Worm (Caenorhabditis elegans) whole organism, L2 larva: ENCODE results near the gene srh-291.

ENCODE experiments used
- Y55F3AM.14 ChIP-seq: fragments of 200-800 bp; sonication (Bioruptor generic); optimal IDR thresholded peaks from 2 replicates; lab custom pipeline; 2018; ENCODE audit warnings: mild to moderate bottlenecking, missing genetic modification characterization, missing compliant biosample characterization
- alr-1 ChIP-seq: fragments of 150-350 bp; optimal IDR thresholded peaks from 2 replicates; lab custom pipeline; 2014; ENCODE audit warnings: missing biosample characterization, missing genetic modification characterization
- egl-27 ChIP-seq: sonication (generic microtip); optimal IDR thresholded peaks from 3 replicates; lab custom pipeline; 2017; ENCODE audit warnings: missing biosample characterization, missing genetic modification reagents, missing genetic modification characterization
- lin-13 ChIP-seq: fragments of 150-350 bp; optimal IDR thresholded peaks from 2 replicates; lab custom pipeline; 2014; ENCODE audit warnings: missing biosample characterization, missing genetic modification reagents, missing genetic modification characterization
- lsy-2 ChIP-seq, 2 experiments: fragments of 150-350 bp in 1 of 2; sonication (generic microtip) in 1 of 2; optimal IDR thresholded peaks; 2 replicates each; lab custom pipeline; 2014 to 2017; ENCODE audit warnings: missing biosample characterization in 2 of 2, missing genetic modification characterization in 2 of 2
- mdl-1 ChIP-seq, 2 experiments: fragments of 150-350 bp in 1 of 2; sonication (generic microtip) in 1 of 2; optimal IDR thresholded peaks; 2 replicates each; lab custom pipeline; 2017; ENCODE audit warnings: missing biosample characterization in 2 of 2, missing genetic modification characterization in 2 of 2
- nhr-11 ChIP-seq: fragments of 150-350 bp; optimal IDR thresholded peaks from 2 replicates; lab custom pipeline; 2014; ENCODE audit warnings: missing biosample characterization, missing genetic modification characterization
- nhr-77 ChIP-seq: fragments of 150-350 bp; optimal IDR thresholded peaks from 2 replicates; lab custom pipeline; 2014; ENCODE audit warnings: missing biosample characterization, missing genetic modification characterization
- peb-1 ChIP-seq: fragments of 150-350 bp; optimal IDR thresholded peaks from 2 replicates; lab custom pipeline; 2014; ENCODE audit warnings: missing biosample characterization, missing genetic modification characterization
- skn-1 ChIP-seq: sonication (generic microtip); optimal IDR thresholded peaks from 2 replicates; lab custom pipeline; 2017; ENCODE audit warnings: missing biosample characterization, missing genetic modification characterization
- snpc-4 ChIP-seq: fragments of 150-350 bp; optimal IDR thresholded peaks from 2 replicates; lab custom pipeline; 2014; ENCODE audit warnings: missing biosample characterization, missing genetic modification characterization
- unc-39 ChIP-seq: fragments of 150-350 bp; optimal IDR thresholded peaks from 2 replicates; lab custom pipeline; 2014; ENCODE audit warnings: missing biosample characterization, missing genetic modification characterization

DNA sequence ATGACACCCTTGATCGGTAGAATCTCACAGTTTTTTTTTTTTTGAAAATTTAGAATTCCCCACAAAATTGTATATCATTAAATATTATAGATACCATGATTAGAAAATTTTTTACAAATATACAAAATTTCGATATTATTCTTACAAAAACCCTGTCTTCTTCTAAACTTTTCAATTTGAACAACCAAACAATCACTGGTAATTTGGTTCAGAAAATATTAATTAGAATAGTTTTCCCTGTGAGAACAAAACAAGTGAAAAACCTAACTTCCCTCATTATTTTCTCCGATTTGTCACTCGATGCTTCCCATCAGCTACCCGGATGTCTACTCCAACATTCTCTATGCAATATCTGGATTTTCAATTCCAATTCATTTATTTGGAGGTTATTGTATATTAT is 4.6 kb downstream of the srh-291 start, which contains the start of gene srh-296:
- TF ChIP-seq alr-1 (tag; lab: Kevin White, UChicago) (no peak), Y55F3AM.14 (no peak), nhr-11 (tag; lab: Kevin White, UChicago) (no peak), peb-1 (tag; lab: Kevin White, UChicago) (no peak), lin-13 (GFP tag; lab: Kevin White, UChicago) (no peak), unc-39 (tag; lab: Kevin White, UChicago) (no peak), mdl-1 (tag; optimal IDR thresholded peaks at IDR 0.05; lab: Kevin White, UChicago) (no peak), egl-27 (tag; lab: Kevin White, UChicago) (no peak), snpc-4 (tag; lab: Kevin White, UChicago) (no peak), skn-1 (tag; lab: Kevin White, UChicago) (no peak), lsy-2 (tag; optimal IDR thresholded peaks at IDR 0.05; lab: Kevin White, UChicago) (no peak), nhr-77 (no peak)
